Fruit fly (Drosophila melanogaster) whole organism, embryonic: Measurements from ENCODE around the gene CG16790.

Experiments
- Aef1 ChIP-seq: fragments of 200-800 bp; sonication (Bioruptor generic); IDR thresholded peaks from 3 replicates; pipeline ENCODE4 v1.3.6; 2022; ENCODE audit warnings: missing biosample characterization, missing genetic modification characterization
- Antp ChIP-seq: fragments of 200-800 bp; sonication (Bioruptor generic); optimal IDR thresholded peaks from 3 replicates; lab custom pipeline; 2016; ENCODE audit warnings: missing biosample characterization, missing genetic modification characterization
- CG10366 ChIP-seq: fragments of 200-800 bp; sonication (Bioruptor generic); IDR thresholded peaks from 2 replicates; pipeline ENCODE4 v1.3.6; 2022; ENCODE audit warnings: missing biosample characterization, missing genetic modification characterization
- CG11093 ChIP-seq: fragments of 200-800 bp; sonication (Bioruptor generic); IDR thresholded peaks from 3 replicates; pipeline ENCODE4 v1.3.6; 2022; ENCODE audit warnings: missing biosample characterization, missing genetic modification characterization
- CG11398 ChIP-seq: fragments of 200-800 bp; sonication (Bioruptor generic); optimal IDR thresholded peaks from 2 replicates; lab custom pipeline; 2016; ENCODE audit warnings: missing biosample characterization, missing genetic modification characterization
- CG11504 ChIP-seq: fragments of 200-800 bp; sonication (Bioruptor generic); optimal IDR thresholded peaks from 3 replicates; lab custom pipeline; 2019; ENCODE audit warnings: missing biosample characterization, mild to moderate bottlenecking, missing genetic modification characterization, moderate library complexity
- CG12391 ChIP-seq: fragments of 200-800 bp; sonication (Bioruptor generic); optimal IDR thresholded peaks from 3 replicates; lab custom pipeline; 2018; ENCODE audit warnings: missing biosample characterization, mild to moderate bottlenecking, missing genetic modification characterization, moderate library complexity
- CG14014 ChIP-seq: fragments of 200-800 bp; sonication (Bioruptor generic); IDR thresholded peaks from 2 replicates; pipeline ENCODE4 v1.3.6; 2022; ENCODE audit warnings: missing biosample characterization, missing genetic modification characterization
- CG14667 ChIP-seq: fragments of 200-800 bp; sonication (Bioruptor generic); IDR thresholded peaks from 2 replicates; pipeline ENCODE4 v1.3.6; 2022; ENCODE audit warnings: missing biosample characterization, missing genetic modification characterization
- CG15696 ChIP-seq: fragments of 200-800 bp; sonication (Bioruptor generic); optimal IDR thresholded peaks from 2 replicates; lab custom pipeline; 2019; ENCODE audit warnings: missing biosample characterization, mild to moderate bottlenecking, missing genetic modification characterization, moderate library complexity
- CG16779 ChIP-seq: fragments of 200-800 bp; sonication (Bioruptor generic); IDR thresholded peaks from 2 replicates; pipeline ENCODE4 v1.3.6; 2022; ENCODE audit warnings: missing biosample characterization, missing genetic modification characterization
- CG18262 ChIP-seq: fragments of 200-800 bp; optimal IDR thresholded peaks from 3 replicates; lab custom pipeline; 2019; ENCODE audit warnings: missing biosample characterization, mild to moderate bottlenecking, missing genetic modification characterization, moderate library complexity
- CG30403 ChIP-seq: fragments of 200-800 bp; sonication (Bioruptor generic); optimal IDR thresholded peaks from 3 replicates; lab custom pipeline; 2016; ENCODE audit warnings: missing biosample characterization, missing genetic modification characterization
- CG4282 ChIP-seq: fragments of 200-800 bp; sonication (Bioruptor generic); optimal IDR thresholded peaks from 2 replicates; lab custom pipeline; 2016; ENCODE audit warnings: missing biosample characterization, missing genetic modification characterization
- CG7963 ChIP-seq: fragments of 200-800 bp; sonication (Bioruptor generic); IDR thresholded peaks from 3 replicates; pipeline ENCODE4 v1.3.6; 2022; ENCODE audit warnings: missing biosample characterization, missing genetic modification characterization; ENCODE audit not compliant: partially characterized antibody
- CG8089 ChIP-seq: fragments of 200-800 bp; sonication (Bioruptor generic); optimal IDR thresholded peaks from 3 replicates; lab custom pipeline; 2016; ENCODE audit warnings: missing biosample characterization, missing genetic modification characterization
- CG8359 ChIP-seq: fragments of 200-800 bp; sonication (Bioruptor generic); optimal IDR thresholded peaks from 2 replicates; lab custom pipeline; 2017; ENCODE audit warnings: missing biosample characterization, mild to moderate bottlenecking, missing genetic modification characterization, borderline replicate concordance
- CG8388 ChIP-seq: fragments of 200-800 bp; sonication (Bioruptor generic); optimal IDR thresholded peaks from 2 replicates; lab custom pipeline; 2019; ENCODE audit warnings: missing biosample characterization, mild to moderate bottlenecking, missing genetic modification characterization, moderate library complexity
- CTCF ChIP-seq: fragments of 200-800 bp; sonication (Bioruptor generic); optimal IDR thresholded peaks from 2 replicates; lab custom pipeline; 2017; ENCODE audit warnings: missing biosample characterization, mild to moderate bottlenecking, missing genetic modification characterization, moderate library complexity
- D ChIP-seq, 2 experiments: fragments of 200-800 bp in 1 of 2; fragments of >200 bp in 1 of 2; sonication (Bioruptor generic) in 1 of 2; optimal IDR thresholded peaks; 2 replicates in 1 of 2; 3 replicates in 1 of 2; lab custom pipeline; 2017; ENCODE audit warnings: mild to moderate bottlenecking in 1 of 2, missing biosample characterization in 1 of 2, missing genetic modification characterization in 1 of 2, missing genetic modification reagents in 1 of 2
- Dbx ChIP-seq: fragments of 200-800 bp; sonication (Bioruptor generic); IDR thresholded peaks from 3 replicates; pipeline ENCODE4 v1.3.6; 2022; ENCODE audit warnings: missing biosample characterization, missing genetic modification characterization
- Dip2 ChIP-seq: fragments of 200-800 bp; sonication (Bioruptor generic); IDR thresholded peaks from 2 replicates; pipeline ENCODE4 v1.3.6; 2022; ENCODE audit warnings: missing biosample characterization, missing genetic modification characterization
- Drgx ChIP-seq: fragments of 200-800 bp; sonication (Bioruptor generic); IDR thresholded peaks from 2 replicates; pipeline ENCODE4 v1.3.6; 2022; ENCODE audit warnings: missing biosample characterization, missing genetic modification characterization
- Elba2 ChIP-seq: fragments of 200-800 bp; sonication (Bioruptor generic); optimal IDR thresholded peaks from 3 replicates; lab custom pipeline; 2016; ENCODE audit warnings: missing biosample characterization, missing genetic modification characterization
- Hr39 ChIP-seq: fragments of >200 bp; optimal IDR thresholded peaks from 2 replicates; lab custom pipeline; 2017
- Lhr ChIP-seq: fragments of 200-800 bp; sonication (Bioruptor generic); optimal IDR thresholded peaks from 3 replicates; lab custom pipeline; 2017; ENCODE audit warnings: mild to moderate bottlenecking, missing biosample characterization, missing genetic modification reagents, missing genetic modification characterization
- Oli ChIP-seq: fragments of 200-800 bp; sonication (Bioruptor generic); optimal IDR thresholded peaks from 2 replicates; lab custom pipeline; 2018; ENCODE audit warnings: missing biosample characterization, mild to moderate bottlenecking, missing genetic modification characterization, moderate library complexity
- Optix ChIP-seq: fragments of 200-800 bp; sonication (Bioruptor generic); IDR thresholded peaks from 3 replicates; pipeline ENCODE4 v1.3.6; 2022; ENCODE audit warnings: missing biosample characterization, missing genetic modification characterization
- Pdp1 ChIP-seq, 2 experiments: fragments of 200-800 bp; sonication (Bioruptor generic); optimal IDR thresholded peaks; 3 replicates each; lab custom pipeline; 2016; ENCODE audit warnings: missing biosample characterization in 2 of 2, missing genetic modification characterization in 2 of 2, mild to moderate bottlenecking in 1 of 2, moderate library complexity in 1 of 2
- Six4 ChIP-seq: fragments of 200-800 bp; sonication (Bioruptor generic); optimal IDR thresholded peaks from 2 replicates; lab custom pipeline; 2016; ENCODE audit warnings: missing biosample characterization, missing genetic modification characterization
- Trl ChIP-seq, 3 experiments: fragments of >200 bp in 2 of 3; fragments of 200-800 bp in 1 of 3; sonication (Bioruptor generic) in 1 of 3; optimal IDR thresholded peaks; 2 replicates in 1 of 3; 3 replicates in 2 of 3; lab custom pipeline; 2016 to 2017; ENCODE audit warnings: missing biosample characterization in 1 of 3, missing genetic modification characterization in 1 of 3
- Xbp1 ChIP-seq: fragments of 200-800 bp; sonication (Bioruptor generic); optimal IDR thresholded peaks from 3 replicates; lab custom pipeline; 2016; ENCODE audit warnings: missing biosample characterization, mild to moderate bottlenecking, missing genetic modification characterization
- ara ChIP-seq: fragments of 200-800 bp; sonication (Bioruptor generic); IDR thresholded peaks from 2 replicates; pipeline ENCODE4 v1.3.6; 2022; ENCODE audit warnings: missing biosample characterization, missing genetic modification characterization
- ase ChIP-seq: fragments of 200-800 bp; sonication (Bioruptor generic); IDR thresholded peaks from 3 replicates; pipeline ENCODE4 v1.3.6; 2022; ENCODE audit warnings: missing biosample characterization, missing genetic modification characterization
- chif ChIP-seq, 2 experiments: fragments of 200-800 bp; sonication (Bioruptor generic); optimal IDR thresholded peaks; 3 replicates each; lab custom pipeline; 2016; ENCODE audit warnings: missing biosample characterization in 2 of 2, missing genetic modification characterization in 2 of 2
- dm ChIP-seq: fragments of 200-800 bp; sonication (Bioruptor generic); optimal IDR thresholded peaks from 3 replicates; lab custom pipeline; 2016; ENCODE audit warnings: missing biosample characterization, missing genetic modification characterization
- eve ChIP-seq, 2 experiments: fragments of >200 bp; optimal IDR thresholded peaks; 2 replicates each; lab custom pipeline; 2017; ENCODE audit warnings: missing biosample characterization in 2 of 2, missing genetic modification characterization in 2 of 2
- exex ChIP-seq: fragments of 200-800 bp; sonication (Bioruptor generic); optimal IDR thresholded peaks from 4 replicates; lab custom pipeline; 2018; ENCODE audit warnings: missing biosample characterization, mild to moderate bottlenecking, missing genetic modification characterization, moderate library complexity
- fd102C ChIP-seq: fragments of 200-800 bp; sonication (Bioruptor generic); optimal IDR thresholded peaks from 2 replicates; lab custom pipeline; 2018; ENCODE audit warnings: missing biosample characterization, mild to moderate bottlenecking, missing genetic modification characterization, moderate library complexity
- gro ChIP-seq: fragments of 200-800 bp; sonication (Bioruptor generic); optimal IDR thresholded peaks from 2 replicates; lab custom pipeline; 2016; ENCODE audit warnings: missing biosample characterization, missing genetic modification characterization
- hkb ChIP-seq, 2 experiments: fragments of 200-800 bp in 1 of 2; fragments of >200 bp in 1 of 2; sonication (Bioruptor generic) in 1 of 2; IDR thresholded peaks in 1 of 2; optimal IDR thresholded peaks in 1 of 2; 2 replicates each; pipeline versions ENCODE4 v1.3.6 to Lab custom; 2017 to 2022; ENCODE audit warnings: missing biosample characterization in 1 of 2, missing genetic modification characterization in 1 of 2
- knrl ChIP-seq: fragments of 200-800 bp; sonication (Bioruptor generic); IDR thresholded peaks from 3 replicates; pipeline ENCODE4 v1.3.6; 2022; ENCODE audit warnings: missing biosample characterization, missing genetic modification characterization; ENCODE audit not compliant: partially characterized antibody
- nerfin-2 ChIP-seq: fragments of 200-800 bp; sonication (Bioruptor generic); IDR thresholded peaks from 2 replicates; pipeline ENCODE4 v1.3.6; 2022; ENCODE audit warnings: missing biosample characterization, missing genetic modification characterization; ENCODE audit not compliant: partially characterized antibody
- pros ChIP-seq: fragments of 200-800 bp; sonication (Bioruptor generic); optimal IDR thresholded peaks from 3 replicates; lab custom pipeline; 2019; ENCODE audit warnings: missing biosample characterization, mild to moderate bottlenecking, missing genetic modification characterization, moderate library complexity
- pum ChIP-seq: fragments of 200-800 bp; sonication (Bioruptor generic); optimal IDR thresholded peaks from 2 replicates; lab custom pipeline; 2016; ENCODE audit warnings: missing biosample characterization, missing genetic modification characterization
- row ChIP-seq: fragments of 200-800 bp; sonication (Bioruptor generic); IDR thresholded peaks from 3 replicates; pipeline ENCODE4 v1.3.6; 2022; ENCODE audit warnings: missing biosample characterization, missing genetic modification characterization
- slbo ChIP-seq: fragments of 200-800 bp; sonication (Bioruptor generic); IDR thresholded peaks from 2 replicates; pipeline ENCODE4 v1.3.6; 2022; ENCODE audit warnings: missing biosample characterization, missing genetic modification characterization
- so ChIP-seq: fragments of 200-800 bp; sonication (Bioruptor generic); IDR thresholded peaks from 3 replicates; pipeline ENCODE4 v1.3.6; 2022; ENCODE audit warnings: missing biosample characterization, missing genetic modification characterization
- wdn ChIP-seq: fragments of 200-800 bp; sonication (Bioruptor generic); IDR thresholded peaks from 2 replicates; pipeline ENCODE4 v1.3.6; 2022; ENCODE audit warnings: missing biosample characterization, missing genetic modification characterization
- z ChIP-seq: fragments of 200-800 bp; sonication (Bioruptor generic); IDR thresholded peaks from 3 replicates; pipeline ENCODE4 v1.3.6; 2022; ENCODE audit warnings: missing biosample characterization, missing genetic modification characterization
- zf30C ChIP-seq: fragments of 200-800 bp; sonication (Bioruptor generic); optimal IDR thresholded peaks from 3 replicates; lab custom pipeline; 2018; ENCODE audit warnings: missing biosample characterization, mild to moderate bottlenecking, missing genetic modification characterization

The CG16790 gene

DNA sequence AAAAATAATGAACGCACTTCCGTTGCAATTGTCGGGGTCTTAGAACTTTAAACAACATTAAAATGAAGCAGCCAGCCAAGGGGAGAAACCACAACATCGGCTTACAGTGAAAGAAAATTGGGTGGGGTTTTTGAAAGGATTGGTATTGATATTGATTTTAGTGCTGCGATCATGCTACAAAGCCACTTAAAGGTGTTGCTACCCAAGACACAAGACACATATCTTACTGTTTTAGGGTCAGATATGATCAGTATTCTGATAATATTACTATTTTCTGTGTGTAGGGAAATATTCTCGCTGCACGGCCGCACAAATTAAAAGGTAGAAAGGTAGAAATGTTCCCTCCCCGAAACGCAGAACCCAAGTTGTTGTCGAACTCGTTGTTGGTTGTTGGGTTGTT is 35.1 kb upstream of the CG16790 start (continued):
- TF ChIP-seq Elba2 (GFP tag; lab: Kevin White, UChicago) = no peak
- peak; percentile 42 for TF ChIP-seq CG8359 (GFP tag; lab: Kevin White, UChicago)
- TF ChIP-seq slbo (GFP tag; lab: Robert Waterston, UW) = 0 out of 2 replicates have a peak, but pooled peaks have one; percentile 3
- no peak for TF ChIP-seq Optix (GFP tag; lab: Robert Waterston, UW)
- peak; percentile 12 for TF ChIP-seq Six4 (GFP tag; lab: Kevin White, UChicago)
- TF ChIP-seq CTCF (GFP tag; lab: Kevin White, UChicago) = no peak
- TF ChIP-seq CG4282 = no peak
- no peak for TF ChIP-seq gro
- peak; percentile 26 for TF ChIP-seq pum (GFP tag; lab: Kevin White, UChicago)
- no peak for TF ChIP-seq CG10366 (GFP tag; lab: Robert Waterston, UW)
- TF ChIP-seq nerfin-2 = no peak
- peak; percentile 73 for TF ChIP-seq ara (GFP tag; lab: Robert Waterston, UW)
- peak; percentile 18; the same call in 1 of the 2 replicates for TF ChIP-seq CG14667
- peak in 1 of 2 experiments; percentile 41 for TF ChIP-seq eve (GFP tag; optimal IDR thresholded peaks at IDR 0.05; lab: Kevin White, UChicago)
- peak; percentile 51 for TF ChIP-seq CG8388 (GFP tag; lab: Kevin White, UChicago)
- peak; percentile 43; the same call in 2 of the 3 replicates for TF ChIP-seq row
- peak; percentile 66 for TF ChIP-seq CG15696 (tag; lab: Kevin White, UChicago)
- peak; percentile 55 to 69 for TF ChIP-seq chif (GFP tag; optimal IDR thresholded peaks at IDR 0.05; lab: Kevin White, UChicago)
- no peak for TF ChIP-seq knrl (GFP tag; lab: Robert Waterston, UW)
- TF ChIP-seq Dip2 (GFP tag; lab: Robert Waterston, UW) = no peak
- TF ChIP-seq CG12391 (tag; lab: Kevin White, UChicago) = peak; percentile 38
- peak; percentile 14 for TF ChIP-seq CG8089
- no peak for TF ChIP-seq hkb (optimal IDR thresholded peaks at IDR 0.05; lab: Kevin White, UChicago)
- TF ChIP-seq hkb (GFP tag; IDR thresholded peaks at IDR 0.05; lab: Robert Waterston, UW) = 0 out of 2 replicates have a peak, but pooled peaks have one; percentile 13
- no peak for TF ChIP-seq CG30403 (GFP tag; lab: Kevin White, UChicago)
- no peak for TF ChIP-seq so (GFP tag; lab: Robert Waterston, UW)
- no peak for TF ChIP-seq Hr39 (lab: Kevin White, UChicago)
- peak; percentile 29 for TF ChIP-seq CG11504 (tag; lab: Kevin White, UChicago)
- peak; percentile 38 for TF ChIP-seq pros (GFP tag; lab: Kevin White, UChicago)
- no peak for TF ChIP-seq Dbx (GFP tag; lab: Robert Waterston, UW)
- TF ChIP-seq ase (GFP tag; lab: Robert Waterston, UW) = no peak
- TF ChIP-seq exex (tag; lab: Kevin White, UChicago) = no peak
- TF ChIP-seq CG16779 (GFP tag; lab: Robert Waterston, UW) = no peak
- no peak for TF ChIP-seq CG11398 (GFP tag; lab: Kevin White, UChicago)
- TF ChIP-seq Aef1 (GFP tag; lab: Robert Waterston, UW) = no peak
- no peak for TF ChIP-seq dm
- TF ChIP-seq CG14014 (GFP tag; lab: Robert Waterston, UW) = no peak
- peak; percentile 77 for TF ChIP-seq zf30C
- TF ChIP-seq Antp (GFP tag; lab: Kevin White, UChicago) = peak; percentile 12
- TF ChIP-seq CG18262 (tag; lab: Kevin White, UChicago) = peak; percentile 77
- TF ChIP-seq wdn (GFP tag; lab: Robert Waterston, UW) = no peak
- no peak for TF ChIP-seq CG11093
- TF ChIP-seq D (optimal IDR thresholded peaks at IDR 0.05; lab: Kevin White, UChicago) = no peak
- peak; percentile 51 for TF ChIP-seq D (GFP tag; optimal IDR thresholded peaks at IDR 0.05; lab: Kevin White, UChicago)
- peak; percentile 4 for TF ChIP-seq Oli (tag; lab: Kevin White, UChicago)
- no peak for TF ChIP-seq CG7963 (GFP tag; lab: Robert Waterston, UW)
- TF ChIP-seq Trl (optimal IDR thresholded peaks at IDR 0.05; lab: Kevin White, UChicago) = no peak
- peak; percentile 29 for TF ChIP-seq Trl (GFP tag; optimal IDR thresholded peaks at IDR 0.05; lab: Kevin White, UChicago)
- TF ChIP-seq z (GFP tag; lab: Robert Waterston, UW) = no peak
- TF ChIP-seq Pdp1 (GFP tag; optimal IDR thresholded peaks at IDR 0.05; lab: Kevin White, UChicago) = peak; percentile 24 to 48
- TF ChIP-seq Xbp1 = peak; percentile 9
- no peak for TF ChIP-seq Lhr (GFP tag; lab: Kevin White, UChicago)
- TF ChIP-seq fd102C (GFP tag; lab: Kevin White, UChicago) = peak; percentile 35
- TF ChIP-seq Drgx (GFP tag; lab: Robert Waterston, UW) = peak; percentile 46; the same call in 1 of the 2 replicates
